Worm (Caenorhabditis elegans) whole organism, L3 larva: ENCODE data around the gene irld-40.

ENCODE experiments used
- ceh-28 ChIP-seq: fragments of 150-350 bp; optimal IDR thresholded peaks from 2 replicates; lab custom pipeline; 2014; ENCODE audit warnings: missing biosample characterization, missing genetic modification reagents, missing genetic modification characterization
- ceh-9 ChIP-seq: sonication (generic microtip); optimal IDR thresholded peaks from 2 replicates; lab custom pipeline; 2018; ENCODE audit warnings: missing biosample characterization, missing genetic modification characterization
- egl-27 ChIP-seq: sonication (generic microtip); optimal IDR thresholded peaks from 4 replicates; lab custom pipeline; 2017; ENCODE audit warnings: missing biosample characterization, missing genetic modification reagents, missing genetic modification characterization
- egl-5 ChIP-seq: fragments of 150-350 bp; optimal IDR thresholded peaks from 2 replicates; lab custom pipeline; 2017; ENCODE audit warnings: missing biosample characterization, missing genetic modification reagents, missing genetic modification characterization, inconsistent platforms
- eor-1 ChIP-seq, 2 experiments: fragments of 150-350 bp; optimal IDR thresholded peaks; 2 replicates each; lab custom pipeline; 2014 to 2018; ENCODE audit warnings: missing biosample characterization in 2 of 2, missing genetic modification characterization in 2 of 2
- fkh-2 ChIP-seq: fragments of 150-350 bp; optimal IDR thresholded peaks from 2 replicates; lab custom pipeline; 2014; ENCODE audit warnings: missing biosample characterization, missing genetic modification reagents, missing genetic modification characterization
- hmg-11 ChIP-seq: sonication (generic microtip); optimal IDR thresholded peaks from 2 replicates; lab custom pipeline; 2016; ENCODE audit warnings: missing genetic modification characterization, missing compliant biosample characterization
- mml-1 ChIP-seq: fragments of 150-350 bp; sonication (generic microtip); optimal IDR thresholded peaks from 3 replicates; lab custom pipeline; 2014; ENCODE audit warnings: missing biosample characterization, missing genetic modification characterization
- nhr-28 ChIP-seq: fragments of 150-350 bp; optimal IDR thresholded peaks from 2 replicates; lab custom pipeline; 2014; ENCODE audit warnings: missing biosample characterization, missing genetic modification characterization
- sea-2 ChIP-seq: fragments of 150-350 bp; sonication (generic microtip); optimal IDR thresholded peaks from 4 replicates; lab custom pipeline; 2014; ENCODE audit warnings: missing biosample characterization, missing genetic modification reagents, missing genetic modification characterization
- unc-62 ChIP-seq: fragments of 150-350 bp; sonication (generic microtip); optimal IDR thresholded peaks from 4 replicates; lab custom pipeline; 2014; ENCODE audit warnings: missing biosample characterization, missing genetic modification reagents, missing genetic modification characterization

irld-40 gene

ce11 chrV:1710909-1711308 is 48.5 kb downstream of the irld-40 start, which contains the start of gene srw-100:
Gene srw-100 (plus strand): TSS chrV:1711209.
- TF ChIP-seq eor-1 (tag; optimal IDR thresholded peaks at IDR 0.05; lab: Kevin White, UChicago) = no peak
- TF ChIP-seq egl-5 (tag; lab: Kevin White, UChicago) = no peak
- TF ChIP-seq unc-62 (GFP tag; lab: Kevin White, UChicago) = no peak
- no peak for TF ChIP-seq ceh-9
- TF ChIP-seq hmg-11 (tag; lab: Kevin White, UChicago) = no peak
- TF ChIP-seq egl-27 = no peak
- no peak for TF ChIP-seq fkh-2
- TF ChIP-seq nhr-28 = no peak
- no peak for TF ChIP-seq sea-2 (GFP tag; lab: Kevin White, UChicago)
- TF ChIP-seq mml-1 (tag; lab: Kevin White, UChicago) = no peak
- no peak for TF ChIP-seq ceh-28
